Fruit fly (Drosophila melanogaster) whole organism: ENCODE results near the gene wuho.

Source experiments
- CG8478 ChIP-seq: fragments of >200 bp; optimal IDR thresholded peaks from 2 replicates; lab custom pipeline; 2018; ENCODE audit warnings: inconsistent platforms
- EcR ChIP-seq, 2 experiments: fragments of >200 bp; optimal IDR thresholded peaks; 2 replicates each; lab custom pipeline; 2017; ENCODE audit warnings: missing biosample characterization in 2 of 2, missing genetic modification characterization in 2 of 2, missing genetic modification reagents in 2 of 2
- psq ChIP-seq: fragments of >200 bp; optimal IDR thresholded peaks from 2 replicates; lab custom pipeline; 2017
- usp ChIP-seq: fragments of >200 bp; optimal IDR thresholded peaks from 2 replicates; lab custom pipeline; 2017; ENCODE audit warnings: missing biosample characterization, missing genetic modification characterization, mixed read lengths

dm6 chrX:6308852-6309251 lies 21.0 kb downstream of the wuho start, which contains the start of gene CG15894:
- TF ChIP-seq EcR (GFP tag; optimal IDR thresholded peaks at IDR 0.05; lab: Kevin White, UChicago) (no peak), usp (no peak), CG8478 (no peak), psq (no peak)
